Fruit fly (Drosophila melanogaster) whole organism, prepupa: ENCODE measurements around the gene shd.

ENCODE experiments used
- CG15336 ChIP-seq: fragments of 200-800 bp; sonication (Bioruptor generic); IDR thresholded peaks from 2 replicates; pipeline ENCODE4 v1.3.6; 2022; ENCODE audit warnings: missing biosample characterization, missing genetic modification characterization
- CG6792 ChIP-seq: fragments of 200-800 bp; sonication (Bioruptor generic); optimal IDR thresholded peaks from 3 replicates; lab custom pipeline; 2016; ENCODE audit warnings: missing biosample characterization, missing genetic modification characterization
- CG8319 ChIP-seq: fragments of 200-800 bp; sonication (Bioruptor generic); optimal IDR thresholded peaks from 3 replicates; lab custom pipeline; 2016; ENCODE audit warnings: missing biosample characterization, missing genetic modification characterization
- fkh ChIP-seq: fragments of 200-800 bp; sonication (Bioruptor generic); optimal IDR thresholded peaks from 3 replicates; lab custom pipeline; 2017; ENCODE audit warnings: missing biosample characterization, mild to moderate bottlenecking, missing genetic modification characterization, moderate library complexity

DNA sequence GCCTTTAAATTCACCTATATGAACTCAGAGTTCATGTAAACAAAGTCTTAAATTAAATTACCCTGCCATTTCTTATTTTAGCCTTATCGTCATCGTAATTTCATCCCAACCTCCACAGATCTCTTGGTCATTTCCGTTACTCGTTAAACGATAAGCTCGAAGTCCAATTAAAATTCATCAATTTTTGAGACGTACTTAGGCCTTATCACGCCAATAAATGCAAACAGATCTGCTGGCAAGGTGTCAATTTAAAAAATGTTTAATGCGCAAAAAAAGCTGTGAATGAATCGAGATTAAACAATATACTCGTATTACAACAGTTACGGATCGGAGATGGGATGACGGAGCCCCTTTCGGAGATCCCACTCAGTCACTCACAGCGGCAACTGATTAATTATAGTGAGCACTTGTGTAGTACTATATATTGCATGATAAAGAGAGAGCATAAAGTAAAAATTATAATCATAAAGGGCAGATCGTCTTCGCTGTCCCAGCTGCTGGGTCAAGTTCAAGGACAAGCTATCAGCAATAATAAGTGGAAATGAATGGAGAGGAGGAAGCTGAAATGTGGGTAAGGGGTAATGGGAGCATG lies 5.0 kb upstream of the shd start:
- TF ChIP-seq CG6792 (no peak), CG15336 (no peak), fkh (GFP tag; lab: Kevin White, UChicago) (no peak), CG8319 (GFP tag; lab: Kevin White, UChicago) (no peak)
